Fruit fly (Drosophila melanogaster): Measurements from ENCODE around the gene CG42240.
A peak's percentile ranks its signal among the peaks of the same experiment; 100 is the strongest.

CG42240 gene

DNA sequence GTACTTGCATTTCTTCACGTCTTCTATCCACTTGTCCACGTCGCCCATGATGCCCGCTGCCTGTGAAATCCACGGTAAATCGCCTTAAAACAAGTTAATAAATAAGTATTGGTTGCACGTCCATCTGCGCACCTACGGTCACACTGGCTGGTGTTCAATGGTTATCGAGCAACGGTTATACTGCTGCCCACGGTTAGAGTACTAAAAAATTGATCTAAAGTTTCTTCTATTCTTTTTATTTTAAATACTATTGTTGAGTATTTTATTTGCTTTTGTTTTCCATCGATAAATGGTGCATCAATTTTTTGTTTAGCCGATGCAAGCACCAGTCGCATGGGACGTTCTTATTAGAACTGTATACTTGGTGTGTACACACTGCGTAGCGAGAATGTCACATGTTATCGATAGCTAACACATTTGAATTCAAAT is 42.1 kb downstream of the CG42240 start, which contains the start of gene PpV:
Gene PpV, minus strand, starts transcription at position 147 of the 429 bp plus-strand sequence.
- no peak for TF ChIP-seq CG12605 (GFP tag; IDR thresholded peaks at IDR 0.05)
- peak; percentile 32 for TF ChIP-seq CG15710 (tag; optimal IDR thresholded peaks at IDR 0.05)
- TF ChIP-seq Snoo (tag; optimal IDR thresholded peaks at IDR 0.05): no peak
- peak; percentile 13 for TF ChIP-seq CG34367 (tag; optimal IDR thresholded peaks at IDR 0.05)

DNA sequence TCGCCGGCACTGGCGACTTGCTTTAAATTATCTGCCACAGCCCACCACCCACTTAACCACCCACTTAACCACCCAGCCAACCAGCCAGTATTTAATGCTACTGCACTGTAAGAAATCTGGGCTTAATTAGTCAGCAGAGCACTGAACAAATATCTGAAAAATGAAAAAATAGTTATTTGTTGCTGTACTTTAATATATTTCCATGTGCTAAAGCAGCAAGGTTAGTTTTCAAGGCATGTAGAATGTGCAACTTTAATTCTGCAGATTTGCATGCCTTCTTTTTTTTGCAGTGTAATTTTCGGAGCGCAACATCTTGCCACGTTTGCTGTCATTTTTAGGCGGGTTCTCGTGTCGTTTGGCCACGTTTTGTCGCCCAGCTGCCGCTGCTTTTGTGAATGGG is 45.0 kb downstream of the CG42240 start:
- TF ChIP-seq Ets98B (GFP tag; IDR thresholded peaks at IDR 0.05) (no peak), CG8159 (tag; optimal IDR thresholded peaks at IDR 0.05) (peak; percentile 14), CG9948 (tag; optimal IDR thresholded peaks at IDR 0.05) (no peak), Pif1B (GFP tag; optimal IDR thresholded peaks at IDR 0.05) (no peak), CG4496 (GFP tag; IDR thresholded peaks at IDR 0.05) (no peak), Snoo (tag; optimal IDR thresholded peaks at IDR 0.05) (no peak), CG17806 (tag; optimal IDR thresholded peaks at IDR 0.05) (no peak), CG12605 (GFP tag; IDR thresholded peaks at IDR 0.05) (no peak), fd96Ca (GFP tag; IDR thresholded peaks at IDR 0.05) (peak; percentile 30; the same call in 1 of the 3 replicates)

DNA sequence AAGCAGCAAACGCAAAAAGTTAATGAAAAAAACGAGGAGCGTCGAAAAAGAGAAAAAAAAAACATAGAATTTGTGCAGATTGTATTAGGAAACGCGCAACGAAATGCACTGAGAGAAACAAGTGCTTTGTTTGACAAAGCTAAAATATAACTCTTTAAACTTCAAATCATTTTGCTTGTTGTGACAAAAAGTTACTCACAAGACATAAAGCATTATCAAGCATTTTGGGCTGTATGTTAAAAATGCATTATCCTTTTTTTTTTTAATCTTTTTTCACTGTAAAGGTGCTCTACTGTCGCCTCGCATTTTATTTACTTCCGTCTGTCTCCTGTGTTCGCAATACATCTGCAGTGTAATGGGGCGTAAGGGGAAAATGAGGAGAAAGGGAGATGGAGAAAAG is 46.1 kb downstream of the CG42240 start:
- TF ChIP-seq CG8159 (tag; optimal IDR thresholded peaks at IDR 0.05) (peak; percentile 12), CG12605 (GFP tag; IDR thresholded peaks at IDR 0.05) (no peak), Pif1B (GFP tag; optimal IDR thresholded peaks at IDR 0.05) (no peak)

Measured in whole organism, pupa.